Worm (Caenorhabditis elegans) whole organism, L1 larva: ENCODE results near the gene marg-1.

Experiments
- ama-1 ChIP-seq: fragments of 150-350 bp; optimal IDR thresholded peaks from 2 replicates; lab custom pipeline; 2014
- dpl-1 ChIP-seq, 3 experiments: fragments of 150-350 bp in 2 of 3; sonication (generic microtip) in 1 of 3; optimal IDR thresholded peaks; 2 replicates each; lab custom pipeline; 2014 to 2017; ENCODE audit warnings: missing biosample characterization in 3 of 3, missing genetic modification characterization in 3 of 3, missing genetic modification reagents in 3 of 3
- efl-3 ChIP-seq: fragments of 200-800 bp; sonication (Bioruptor generic); optimal IDR thresholded peaks from 2 replicates; lab custom pipeline; 2018; ENCODE audit warnings: mild to moderate bottlenecking, missing genetic modification characterization, missing compliant biosample characterization
- elt-3 ChIP-seq, 6 experiments: fragments of 150-350 bp in 1 of 6; sonication (generic microtip); optimal IDR thresholded peaks; 2 replicates each; lab custom pipeline; 2017 to 2018; ENCODE audit warnings: missing biosample characterization in 6 of 6, missing genetic modification characterization in 6 of 6, inconsistent platforms in 1 of 6
- lsy-2 ChIP-seq, 2 experiments: fragments of 150-350 bp; optimal IDR thresholded peaks; 2 replicates each; lab custom pipeline; 2014; ENCODE audit warnings: missing biosample characterization in 2 of 2, missing genetic modification characterization in 2 of 2
- nhr-76 ChIP-seq: sonication (generic microtip); optimal IDR thresholded peaks from 2 replicates; lab custom pipeline; 2017; ENCODE audit warnings: missing biosample characterization, missing genetic modification characterization
- nhr-77 ChIP-seq: fragments of 150-350 bp; optimal IDR thresholded peaks from 2 replicates; lab custom pipeline; 2014; ENCODE audit warnings: missing biosample characterization, missing genetic modification characterization
- sup-37 ChIP-seq: fragments of 200-800 bp; sonication (Bioruptor generic); optimal IDR thresholded peaks from 2 replicates; lab custom pipeline; 2018; ENCODE audit warnings: mild to moderate bottlenecking, missing genetic modification characterization, missing compliant biosample characterization
- tbx-2 ChIP-seq: sonication (generic microtip); optimal IDR thresholded peaks from 2 replicates; lab custom pipeline; 2016; ENCODE audit warnings: missing genetic modification characterization, missing compliant biosample characterization
- unc-130 ChIP-seq: fragments of 150-350 bp; optimal IDR thresholded peaks from 2 replicates; lab custom pipeline; 2017; ENCODE audit warnings: missing biosample characterization, missing genetic modification characterization, inconsistent platforms
- unc-62 ChIP-seq: fragments of 150-350 bp; optimal IDR thresholded peaks from 2 replicates; lab custom pipeline; 2014; ENCODE audit warnings: missing biosample characterization, missing genetic modification reagents, missing genetic modification characterization
- ztf-11 ChIP-seq, 2 experiments: sonication (generic microtip); optimal IDR thresholded peaks; 2 replicates each; lab custom pipeline; 2016 to 2017; ENCODE audit warnings: missing genetic modification characterization in 2 of 2, missing biosample characterization in 1 of 2, missing compliant biosample characterization in 1 of 2

- TF ChIP-seq ama-1 (lab: Kevin White, UChicago) (no peak), unc-62 (GFP tag; lab: Kevin White, UChicago) (no peak), nhr-77 (tag; lab: Kevin White, UChicago) (no peak), efl-3 (GFP tag; lab: Kevin White, UChicago) (no peak), sup-37 (GFP tag; lab: Kevin White, UChicago) (no peak), lsy-2 (tag; optimal IDR thresholded peaks at IDR 0.05; lab: Kevin White, UChicago) (no peak), unc-130 (tag; lab: Kevin White, UChicago) (no peak), nhr-76 (tag; lab: Kevin White, UChicago) (no peak), ztf-11 (tag; optimal IDR thresholded peaks at IDR 0.05; lab: Kevin White, UChicago) (no peak), tbx-2 (tag; lab: Kevin White, UChicago) (no peak), dpl-1 (GFP tag; optimal IDR thresholded peaks at IDR 0.05; lab: Kevin White, UChicago) (no peak), elt-3 (tag; optimal IDR thresholded peaks at IDR 0.05; lab: Kevin White, UChicago) (no peak)
These were observed 21.8 kb upstream of the marg-1 start for ce11 chrX:3802743-3803142.
